Fruit fly (Drosophila melanogaster): ENCODE measurements around the gene Dci.

Gene Dci

dm6 chr3L:851061-851460, at the start of gene Dci:
Gene Dci, plus strand, starts transcription at chr3L:851346.
- TF ChIP-seq pad (GFP tag; optimal IDR thresholded peaks at IDR 0.05), result peak; percentile 14
- peak; percentile 71 for TF ChIP-seq CG14711 (tag; optimal IDR thresholded peaks at IDR 0.05)
- peak; percentile 52 for TF ChIP-seq ovo (GFP tag; optimal IDR thresholded peaks at IDR 0.05)
- no peak for TF ChIP-seq cnc (optimal IDR thresholded peaks at IDR 0.05)
- TF ChIP-seq Clk (GFP tag; optimal IDR thresholded peaks at IDR 0.05), result no peak
- peak; percentile 31 for TF ChIP-seq tj (GFP tag; optimal IDR thresholded peaks at IDR 0.05)
- peak; percentile 49 for TF ChIP-seq CG11617 (GFP tag; optimal IDR thresholded peaks at IDR 0.05)
- peak; percentile 92 for TF ChIP-seq toe (GFP tag; optimal IDR thresholded peaks at IDR 0.05)
- peak; percentile 13 for TF ChIP-seq CG33017 (tag; optimal IDR thresholded peaks at IDR 0.05)
- peak; percentile 77 for TF ChIP-seq kay (GFP tag; ENCODE audit: borderline replicate concordance)
- TF ChIP-seq CG7045 (GFP tag; optimal IDR thresholded peaks at IDR 0.05), result no peak
- TF ChIP-seq Crg-1 (GFP tag; optimal IDR thresholded peaks at IDR 0.05), result peak; percentile 24
- TF ChIP-seq CG7101 (tag; optimal IDR thresholded peaks at IDR 0.05), result peak; percentile 38
- peak; percentile 48 for TF ChIP-seq Mnt (GFP tag; optimal IDR thresholded peaks at IDR 0.05)
- TF ChIP-seq cic (GFP tag; optimal IDR thresholded peaks at IDR 0.05), result no peak
- TF ChIP-seq bab1 (GFP tag; optimal IDR thresholded peaks at IDR 0.05), result peak; percentile 65
- TF ChIP-seq Hr96 (GFP tag; optimal IDR thresholded peaks at IDR 0.05), result peak; percentile 78
- peak; percentile 56 for TF ChIP-seq CG12768 (GFP tag; optimal IDR thresholded peaks at IDR 0.05)
- peak; percentile 73 for TF ChIP-seq CG1620 (GFP tag; optimal IDR thresholded peaks at IDR 0.05)
- peak; percentile 74 for TF ChIP-seq CG5204 (GFP tag; optimal IDR thresholded peaks at IDR 0.05)

DNA sequence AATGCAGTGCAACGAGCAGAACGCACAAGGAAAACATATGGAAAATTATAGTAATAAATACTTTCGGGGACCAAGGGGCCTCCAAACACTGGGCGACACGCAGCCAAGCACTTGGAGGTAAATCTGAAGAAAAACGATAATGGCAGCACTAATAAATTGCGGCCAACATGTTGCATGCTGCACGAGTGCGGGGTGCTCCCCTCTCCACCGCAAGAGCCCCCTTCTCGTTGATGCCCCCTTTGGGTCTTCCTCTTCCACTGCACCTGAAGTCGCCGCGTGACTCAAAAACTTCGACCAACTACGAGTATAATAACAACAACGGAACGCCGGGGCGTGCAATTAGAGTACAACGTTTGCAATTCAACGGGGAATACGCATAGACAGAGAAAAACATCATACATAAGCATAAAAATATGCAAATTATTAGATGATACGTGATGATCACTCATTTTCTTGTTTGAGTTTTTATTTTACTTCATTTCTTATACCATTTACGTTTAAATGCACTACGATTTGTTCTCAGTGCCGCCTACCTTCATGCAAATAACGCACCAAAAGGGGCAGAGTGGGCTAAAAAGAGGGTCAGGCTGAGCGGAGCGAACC, 49.2 kb upstream of the Dci start:
- TF ChIP-seq toe (GFP tag; optimal IDR thresholded peaks at IDR 0.05) (no peak), Hr96 (GFP tag; optimal IDR thresholded peaks at IDR 0.05) (no peak), Crg-1 (GFP tag; optimal IDR thresholded peaks at IDR 0.05) (no peak), cnc (optimal IDR thresholded peaks at IDR 0.05) (no peak), CG12768 (GFP tag; optimal IDR thresholded peaks at IDR 0.05) (no peak), tj (GFP tag; optimal IDR thresholded peaks at IDR 0.05) (no peak)

DNA sequence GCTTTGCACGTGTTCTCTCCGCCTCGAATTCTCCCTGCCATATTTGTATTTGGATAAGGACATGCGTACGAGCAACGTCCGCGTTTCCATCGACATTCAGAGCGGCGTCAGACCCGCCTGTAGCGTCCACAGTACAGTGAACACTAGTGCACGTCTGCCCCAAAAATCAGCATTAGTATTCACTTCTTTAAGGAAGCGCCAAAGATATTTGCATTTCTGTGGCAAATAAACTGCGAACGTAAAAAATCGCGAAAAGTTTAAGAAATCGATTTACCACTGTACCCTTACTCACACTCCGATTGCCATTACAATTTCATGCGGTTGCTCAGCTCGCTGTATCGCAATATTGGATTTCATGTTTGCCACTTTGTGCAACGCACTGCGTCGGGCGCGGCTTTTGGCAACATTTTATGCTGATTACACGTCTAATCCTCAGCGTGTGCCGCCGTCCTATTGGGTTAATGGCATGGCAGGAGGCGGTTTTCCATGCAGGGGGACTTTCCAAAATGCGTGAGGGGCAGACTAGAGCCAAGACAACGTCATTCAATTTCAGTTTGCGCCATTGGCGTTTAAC, 48.4 kb upstream of the Dci start:
- TF ChIP-seq cnc (optimal IDR thresholded peaks at IDR 0.05), result no peak
- no peak for TF ChIP-seq kay (GFP tag; ENCODE audit: borderline replicate concordance)
- TF ChIP-seq Mnt (GFP tag; optimal IDR thresholded peaks at IDR 0.05), result no peak
- TF ChIP-seq pad (GFP tag; optimal IDR thresholded peaks at IDR 0.05), result no peak
- TF ChIP-seq Hr96 (GFP tag; optimal IDR thresholded peaks at IDR 0.05), result peak; percentile 28
- TF ChIP-seq cic (GFP tag; optimal IDR thresholded peaks at IDR 0.05), result no peak
- no peak for TF ChIP-seq CG33017 (tag; optimal IDR thresholded peaks at IDR 0.05)
- peak; percentile 59 for TF ChIP-seq bab1 (GFP tag; optimal IDR thresholded peaks at IDR 0.05)
- TF ChIP-seq toe (GFP tag; optimal IDR thresholded peaks at IDR 0.05), result no peak
- TF ChIP-seq CG5204 (GFP tag; optimal IDR thresholded peaks at IDR 0.05), result peak; percentile 9
- TF ChIP-seq Crg-1 (GFP tag; optimal IDR thresholded peaks at IDR 0.05), result no peak
- no peak for TF ChIP-seq ovo (GFP tag; optimal IDR thresholded peaks at IDR 0.05)
- TF ChIP-seq CG14711 (tag; optimal IDR thresholded peaks at IDR 0.05), result peak; percentile 27
- no peak for TF ChIP-seq tj (GFP tag; optimal IDR thresholded peaks at IDR 0.05)
- TF ChIP-seq CG12768 (GFP tag; optimal IDR thresholded peaks at IDR 0.05), result no peak
- TF ChIP-seq CG7101 (tag; optimal IDR thresholded peaks at IDR 0.05), result peak; percentile 45
- TF ChIP-seq CG11617 (GFP tag; optimal IDR thresholded peaks at IDR 0.05), result no peak
- peak; percentile 56 for TF ChIP-seq CG7045 (GFP tag; optimal IDR thresholded peaks at IDR 0.05)
- no peak for TF ChIP-seq CG1620 (GFP tag; optimal IDR thresholded peaks at IDR 0.05)
- no peak for TF ChIP-seq Clk (GFP tag; optimal IDR thresholded peaks at IDR 0.05)

dm6 chr3L:803951-804350, 47.2 kb upstream of the Dci start, which contains the start of gene CG13898:
Gene CG13898, minus strand, starts transcription at chr3L:804051.
- TF ChIP-seq kay (GFP tag; ENCODE audit: borderline replicate concordance) (no peak), CG33017 (tag; optimal IDR thresholded peaks at IDR 0.05) (no peak), pad (GFP tag; optimal IDR thresholded peaks at IDR 0.05) (no peak), cnc (optimal IDR thresholded peaks at IDR 0.05) (no peak), toe (GFP tag; optimal IDR thresholded peaks at IDR 0.05) (no peak), CG7101 (tag; optimal IDR thresholded peaks at IDR 0.05) (no peak), Clk (GFP tag; optimal IDR thresholded peaks at IDR 0.05) (no peak), cic (GFP tag; optimal IDR thresholded peaks at IDR 0.05) (no peak), CG14711 (tag; optimal IDR thresholded peaks at IDR 0.05) (no peak), bab1 (GFP tag; optimal IDR thresholded peaks at IDR 0.05) (no peak), ovo (GFP tag; optimal IDR thresholded peaks at IDR 0.05) (no peak), tj (GFP tag; optimal IDR thresholded peaks at IDR 0.05) (no peak), CG7045 (GFP tag; optimal IDR thresholded peaks at IDR 0.05) (no peak), Mnt (GFP tag; optimal IDR thresholded peaks at IDR 0.05) (no peak)

DNA sequence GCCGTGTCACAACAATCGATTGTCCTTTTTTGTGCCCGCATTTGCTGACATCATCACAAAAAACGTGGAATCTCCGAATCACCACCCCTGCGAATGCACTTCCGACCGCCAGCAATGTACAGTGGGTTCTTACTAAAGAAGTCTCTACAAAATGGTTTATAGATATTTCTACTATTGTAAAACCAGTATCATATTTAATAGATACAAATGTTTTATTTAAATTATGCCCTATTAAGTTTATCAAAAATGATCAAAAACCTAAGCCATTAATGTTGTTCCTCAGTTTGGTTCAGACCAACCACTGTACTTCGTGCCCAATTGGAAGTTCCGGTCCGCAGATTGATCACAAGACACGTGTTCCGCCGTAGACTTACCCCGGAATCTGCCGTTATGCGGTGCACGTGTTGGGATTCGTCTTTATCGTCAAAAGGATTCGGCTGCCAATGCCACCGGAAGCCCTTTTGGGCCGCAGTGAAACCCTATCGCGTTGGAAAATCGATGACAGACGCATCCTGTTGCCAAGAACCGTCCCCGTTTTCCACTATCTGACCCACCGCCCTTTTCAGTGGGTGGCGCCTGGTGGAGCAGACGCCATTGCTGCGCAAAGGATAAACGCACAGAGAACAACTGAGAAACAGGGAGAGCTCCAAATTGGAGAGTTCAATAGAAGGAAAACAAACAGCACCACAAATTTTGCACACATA, 46.4 kb upstream of the Dci start:
- TF ChIP-seq tj (GFP tag; optimal IDR thresholded peaks at IDR 0.05) (no peak), CG11617 (GFP tag; optimal IDR thresholded peaks at IDR 0.05) (no peak), Hr96 (GFP tag; optimal IDR thresholded peaks at IDR 0.05) (no peak), pad (GFP tag; optimal IDR thresholded peaks at IDR 0.05) (peak; percentile 82), Crg-1 (GFP tag; optimal IDR thresholded peaks at IDR 0.05) (no peak), Clk (GFP tag; optimal IDR thresholded peaks at IDR 0.05) (no peak), CG1620 (GFP tag; optimal IDR thresholded peaks at IDR 0.05) (no peak), CG7101 (tag; optimal IDR thresholded peaks at IDR 0.05) (no peak), CG5204 (GFP tag; optimal IDR thresholded peaks at IDR 0.05) (peak; percentile 23), CG33017 (tag; optimal IDR thresholded peaks at IDR 0.05) (no peak)

All from whole organism, adult.